Worm (Caenorhabditis elegans): ENCODE measurements around the gene unc-42.

The unc-42 gene

ce11 chrV:9758437-9758836, 10.8 kb downstream of the unc-42 start:
- no peak for TF ChIP-seq pqm-1 (tag; optimal IDR thresholded peaks at IDR 0.05)
- no peak for TF ChIP-seq mab-9 (GFP tag; IDR thresholded peaks at IDR 0.05)
- peak; percentile 62 for TF ChIP-seq lin-14 (GFP tag; optimal IDR thresholded peaks at IDR 0.05)
- no peak for TF ChIP-seq unc-130 (tag; optimal IDR thresholded peaks at IDR 0.05)
- no peak for TF ChIP-seq swsn-7 (tag; optimal IDR thresholded peaks at IDR 0.05)
- TF ChIP-seq unc-30 (tag; optimal IDR thresholded peaks at IDR 0.05): no peak
- no peak for TF ChIP-seq tlp-1 (tag; optimal IDR thresholded peaks at IDR 0.05)
- TF ChIP-seq blmp-1 (tag; optimal IDR thresholded peaks at IDR 0.05): peak; percentile 96

ce11 chrV:9757884-9758283, 11.3 kb downstream of the unc-42 start, which contains the start of gene F58E6.11:
Gene F58E6.11, minus strand, starts transcription at chrV:9757984.
- TF ChIP-seq ceh-8 (GFP tag; optimal IDR thresholded peaks at IDR 0.05) (no peak), lin-39 (tag; optimal IDR thresholded peaks at IDR 0.05) (no peak), ceh-63 (GFP tag; optimal IDR thresholded peaks at IDR 0.05) (no peak), ztf-11 (tag; optimal IDR thresholded peaks at IDR 0.05) (no peak), hlh-17 (GFP tag; optimal IDR thresholded peaks at IDR 0.05; ENCODE audit: borderline replicate concordance) (no peak), snu-23 (GFP tag; optimal IDR thresholded peaks at IDR 0.05) (no peak), efl-3 (GFP tag; optimal IDR thresholded peaks at IDR 0.05) (no peak), lin-13 (GFP tag; optimal IDR thresholded peaks at IDR 0.05) (no peak), Y116A8C.19 (tag; optimal IDR thresholded peaks at IDR 0.05; ENCODE audit: borderline replicate concordance) (no peak), egl-27 (tag; optimal IDR thresholded peaks at IDR 0.05) (no peak), tlp-1 (tag; optimal IDR thresholded peaks at IDR 0.05) (no peak), nhr-28 (tag; optimal IDR thresholded peaks at IDR 0.05) (no peak), swsn-7 (tag; optimal IDR thresholded peaks at IDR 0.05) (no peak), dpl-1 (GFP tag; optimal IDR thresholded peaks at IDR 0.05) (no peak), snpc-4 (tag; optimal IDR thresholded peaks at IDR 0.05) (no peak), elt-2 (tag; optimal IDR thresholded peaks at IDR 0.05) (no peak), irx-1 (tag; optimal IDR thresholded peaks at IDR 0.05) (no peak), ceh-90 (tag; optimal IDR thresholded peaks at IDR 0.05) (no peak)

- TF ChIP-seq elt-2 (tag; optimal IDR thresholded peaks at IDR 0.05) (peak; percentile 87), zag-1 (tag; optimal IDR thresholded peaks at IDR 0.05) (no peak), pqm-1 (tag; optimal IDR thresholded peaks at IDR 0.05) (peak; percentile 2), pag-3 (tag; optimal IDR thresholded peaks at IDR 0.05; ENCODE audit: borderline replicate concordance, insufficient read depth) (no peak)
Measured at ce11 chrV:9756242-9756641, 12.9 kb downstream of the unc-42 start, which contains the start of gene hrg-3. Gene hrg-3, plus strand, starts transcription at chrV:9756468.

- no peak for TF ChIP-seq nhr-85 (tag)
- TF ChIP-seq mef-2 (tag; optimal IDR thresholded peaks at IDR 0.05): no peak
- TF ChIP-seq blmp-1 (tag; optimal IDR thresholded peaks at IDR 0.05): no peak
- TF ChIP-seq lin-13 (GFP tag; optimal IDR thresholded peaks at IDR 0.05): no peak
- no peak for TF ChIP-seq jun-1 (tag; optimal IDR thresholded peaks at IDR 0.05)
- TF ChIP-seq hlh-4 (tag; optimal IDR thresholded peaks at IDR 0.05): no peak
- TF ChIP-seq Y116A8C.19 (tag; optimal IDR thresholded peaks at IDR 0.05; ENCODE audit: borderline replicate concordance): no peak
- TF ChIP-seq ets-5 (GFP tag; IDR thresholded peaks at IDR 0.05): no peak
- TF ChIP-seq sup-37 (GFP tag; optimal IDR thresholded peaks at IDR 0.05): no peak
- TF ChIP-seq unc-30 (tag; optimal IDR thresholded peaks at IDR 0.05): no peak
- no peak for TF ChIP-seq lin-14 (GFP tag; optimal IDR thresholded peaks at IDR 0.05)
- TF ChIP-seq lin-35 (GFP tag; optimal IDR thresholded peaks at IDR 0.05): no peak
Measured at ce11 chrV:9755725-9756124, 13.5 kb downstream of the unc-42 start, which contains the start of gene F58E6.8. Gene F58E6.8, minus strand, starts transcription at chrV:9755825.

- TF ChIP-seq hlh-4 (tag; optimal IDR thresholded peaks at IDR 0.05) (no peak), efl-1 (optimal IDR thresholded peaks at IDR 0.05) (no peak), efl-1 (GFP tag; optimal IDR thresholded peaks at IDR 0.05 in 1 of 2) (no peak), nhr-90 (tag; optimal IDR thresholded peaks at IDR 0.05; ENCODE audit: poor library complexity) (no peak), nhr-20 (tag; optimal IDR thresholded peaks at IDR 0.05) (no peak), unc-30 (tag; optimal IDR thresholded peaks at IDR 0.05) (no peak), snu-23 (GFP tag; optimal IDR thresholded peaks at IDR 0.05) (no peak), ces-1 (GFP tag; optimal IDR thresholded peaks at IDR 0.05) (no peak), zip-4 (GFP tag; optimal IDR thresholded peaks at IDR 0.05) (no peak), lin-35 (GFP tag; optimal IDR thresholded peaks at IDR 0.05) (no peak), nhr-47 (tag; optimal IDR thresholded peaks at IDR 0.05) (no peak), rnt-1 (tag; optimal IDR thresholded peaks at IDR 0.05) (no peak), mef-2 (tag; optimal IDR thresholded peaks at IDR 0.05) (no peak), sup-37 (GFP tag; optimal IDR thresholded peaks at IDR 0.05) (no peak), tlp-1 (tag; optimal IDR thresholded peaks at IDR 0.05) (no peak), isw-1 (GFP tag; IDR thresholded peaks at IDR 0.05) (no peak), Y116A8C.19 (tag; optimal IDR thresholded peaks at IDR 0.05; ENCODE audit: borderline replicate concordance) (no peak)
Measured at ce11 chrV:9754459-9754858, 14.7 kb downstream of the unc-42 start, which contains the start of gene F58E6.5. Gene F58E6.5, minus strand, starts transcription at chrV:9754559.
